Worm (Caenorhabditis elegans): ENCODE measurements around the gene nhr-56.

Gene nhr-56

ce11 chrV:2179214-2179613, 39.6 kb upstream of the nhr-56 start, which contains the start of gene cyp-33C1:
Gene cyp-33C1, plus strand, starts transcription at chrV:2179514.
- TF ChIP-seq ztf-6 (GFP tag; IDR thresholded peaks at IDR 0.05) (no peak), him-1 (tag; optimal IDR thresholded peaks at IDR 0.05) (no peak), lin-40 (tag; optimal IDR thresholded peaks at IDR 0.05) (no peak), lsy-27 (tag; optimal IDR thresholded peaks at IDR 0.05; ENCODE audit: borderline replicate concordance, insufficient read depth) (no peak), snpc-1.1 (tag; optimal IDR thresholded peaks at IDR 0.05; ENCODE audit: insufficient read depth) (no peak), F10E7.11 (tag; optimal IDR thresholded peaks at IDR 0.05) (no peak), ceh-79 (tag; optimal IDR thresholded peaks at IDR 0.05) (no peak), ccch-3 (GFP tag; optimal IDR thresholded peaks at IDR 0.05) (no peak), madf-8 (GFP tag; conservative IDR thresholded peaks at IDR 0.05) (no peak), T07F8.4 (tag; optimal IDR thresholded peaks at IDR 0.05) (no peak), cebp-2 (GFP tag; IDR thresholded peaks at IDR 0.05) (no peak), F55B11.4 (tag; optimal IDR thresholded peaks at IDR 0.05; ENCODE audit: borderline replicate concordance, insufficient read depth) (no peak), pbrm-1 (GFP tag; IDR thresholded peaks at IDR 0.05) (no peak), attf-6 (GFP tag; IDR thresholded peaks at IDR 0.05) (no peak), B0336.3 (GFP tag; IDR thresholded peaks at IDR 0.05) (no peak), snpc-1.3 (tag; optimal IDR thresholded peaks at IDR 0.05; ENCODE audit: insufficient read depth) (no peak), sdz-38 (tag; optimal IDR thresholded peaks at IDR 0.05) (no peak)

DNA sequence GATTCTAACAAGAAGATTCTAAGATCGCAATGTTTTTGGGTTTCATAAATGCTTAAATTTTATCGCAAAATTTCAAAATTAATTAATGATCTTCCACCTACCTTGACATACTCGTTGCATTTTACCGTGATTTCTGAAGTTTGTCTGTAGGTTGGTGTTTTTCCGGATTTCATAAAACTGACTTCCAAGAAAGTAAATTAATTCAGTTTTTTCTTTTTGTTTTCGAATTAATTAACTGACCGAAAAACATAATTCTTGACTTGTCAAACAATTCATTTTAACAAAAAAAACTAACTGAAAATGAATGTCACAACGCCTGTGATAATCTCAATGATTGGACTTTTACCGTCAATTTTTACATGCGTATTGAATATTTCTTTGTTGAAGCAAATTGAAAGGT, 37.1 kb upstream of the nhr-56 start, which contains the start of gene srbc-16:
srbc-16 (plus strand) TSS at position 301 of the 400 bp plus-strand sequence.
- TF ChIP-seq xnd-1 (tag; optimal IDR thresholded peaks at IDR 0.05) (no peak), ztf-18 (tag; optimal IDR thresholded peaks at IDR 0.05) (no peak), nfyb-1 (GFP tag; IDR thresholded peaks at IDR 0.05) (no peak), D2030.7 (GFP tag; IDR thresholded peaks at IDR 0.05) (no peak)

DNA sequence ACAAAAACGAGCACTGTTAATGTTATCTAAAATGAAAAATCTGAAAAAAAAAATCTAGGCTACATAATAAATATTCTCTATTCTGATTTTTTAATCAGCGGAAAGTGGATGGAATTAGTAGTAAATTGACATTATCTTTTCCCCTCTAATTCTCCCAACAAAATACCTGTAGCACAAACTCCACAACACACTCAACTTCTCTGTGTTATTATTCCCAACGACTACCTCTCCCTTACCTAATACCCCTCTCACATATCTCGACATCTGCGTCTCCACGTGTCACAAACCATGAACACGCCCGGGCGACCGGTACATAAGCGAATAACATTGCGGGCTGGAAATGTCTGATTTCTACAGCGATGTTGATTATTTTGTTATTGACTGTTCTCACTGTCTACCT, 35.6 kb upstream of the nhr-56 start, which contains the start of gene cyp-33C2:
cyp-33C2 (plus strand) TSS at position 327 of the 400 bp plus-strand sequence.
- TF ChIP-seq let-526 (GFP tag; IDR thresholded peaks at IDR 0.05) (peak; percentile 28; the same call in 1 of the 2 replicates), Y53F4B.3 (GFP tag; IDR thresholded peaks at IDR 0.05) (no peak), nhr-80 (tag; optimal IDR thresholded peaks at IDR 0.05) (peak; percentile 51)

DNA sequence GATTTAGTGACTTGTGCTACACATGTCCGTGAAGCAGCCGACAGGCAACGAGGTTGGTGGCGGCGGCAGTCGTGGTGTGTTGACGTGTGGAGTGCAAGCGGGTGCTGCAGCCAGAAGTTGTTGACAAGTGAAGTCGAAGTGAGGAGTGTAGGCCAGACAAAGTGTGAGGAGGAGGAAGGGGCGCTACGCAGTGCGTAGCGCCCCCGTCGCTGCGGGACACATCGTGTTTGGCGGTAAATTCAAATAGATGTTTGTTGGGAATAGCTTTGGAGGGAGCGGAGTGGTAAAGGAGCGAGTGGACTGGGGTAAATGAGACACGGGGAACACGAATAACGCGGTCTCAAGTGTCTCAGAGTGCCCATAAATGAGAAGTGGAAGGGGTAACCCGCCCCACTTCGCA, 33.3 kb upstream of the nhr-56 start:
- TF ChIP-seq mcd-1 (GFP tag; IDR thresholded peaks at IDR 0.05), result no peak
- TF ChIP-seq zfh-2 (GFP tag; conservative IDR thresholded peaks at IDR 0.05), result 0 out of 2 replicates have a peak, but pooled peaks have one; percentile 44
- no peak for TF ChIP-seq dpff-1 (tag; optimal IDR thresholded peaks at IDR 0.05)
- TF ChIP-seq F37B4.10 (GFP tag; IDR thresholded peaks at IDR 0.05), result 0 out of 2 replicates have a peak, but pooled peaks have one; percentile 47
- TF ChIP-seq madf-6 (GFP tag; IDR thresholded peaks at IDR 0.05), result no peak
- TF ChIP-seq ztf-28 (GFP tag; IDR thresholded peaks at IDR 0.05), result no peak
- TF ChIP-seq attf-5 (GFP tag; optimal IDR thresholded peaks at IDR 0.05), result no peak
- no peak for TF ChIP-seq hlh-26 (GFP tag; conservative IDR thresholded peaks at IDR 0.05)
- TF ChIP-seq ets-4 (GFP tag; optimal IDR thresholded peaks at IDR 0.05), result no peak
- no peak for TF ChIP-seq F55B11.4 (tag; optimal IDR thresholded peaks at IDR 0.05; ENCODE audit: borderline replicate concordance, insufficient read depth)
- no peak for TF ChIP-seq nhr-27 (tag; optimal IDR thresholded peaks at IDR 0.05)
- TF ChIP-seq lin-40 (tag; optimal IDR thresholded peaks at IDR 0.05), result no peak
